Worm (Caenorhabditis elegans) whole organism, L1 larva: ENCODE results near the gene ZK643.5.
"Not testable (repeated sequence)": the region's sequence is repeated elsewhere in the genome, so short reads cannot be mapped to it uniquely, and the experiment has no call there.

Source experiments
- Y116A8C.19 ChIP-seq: sonication (generic microtip); optimal IDR thresholded peaks from 2 replicates; lab custom pipeline; 2016; ENCODE audit warnings: missing compliant biosample characterization, missing genetic modification characterization, borderline replicate concordance
- aha-1 ChIP-seq: fragments of 150-350 bp; optimal IDR thresholded peaks from 2 replicates; lab custom pipeline; 2014; ENCODE audit warnings: missing biosample characterization, missing genetic modification characterization
- ama-1 ChIP-seq: fragments of 150-350 bp; optimal IDR thresholded peaks from 2 replicates; lab custom pipeline; 2014
- ceh-8 ChIP-seq: fragments of 200-800 bp; sonication (Bioruptor generic); optimal IDR thresholded peaks from 2 replicates; lab custom pipeline; 2018; ENCODE audit warnings: mild to moderate bottlenecking, missing genetic modification characterization, moderate library complexity, missing compliant biosample characterization
- ceh-82 ChIP-seq, 3 experiments: fragments of 150-350 bp in 1 of 3; sonication (generic microtip) in 2 of 3; optimal IDR thresholded peaks; 2 replicates each; lab custom pipeline; 2014 to 2017; ENCODE audit warnings: missing biosample characterization in 3 of 3, missing genetic modification characterization in 3 of 3
- ceh-88 ChIP-seq: fragments of 200-800 bp; sonication (Bioruptor generic); IDR thresholded peaks from 2 replicates; pipeline ENCODE4 v1.3.6; 2022; ENCODE audit warnings: missing genetic modification characterization, missing compliant biosample characterization
- ceh-90 ChIP-seq: sonication (generic microtip); optimal IDR thresholded peaks from 2 replicates; lab custom pipeline; 2016; ENCODE audit warnings: missing genetic modification characterization, missing compliant biosample characterization
- dsc-1 ChIP-seq: sonication (generic microtip); optimal IDR thresholded peaks from 2 replicates; lab custom pipeline; 2016; ENCODE audit warnings: mild to moderate bottlenecking, missing genetic modification characterization, missing compliant biosample characterization
- egl-13 ChIP-seq: sonication (generic microtip); optimal IDR thresholded peaks from 2 replicates; lab custom pipeline; 2016; ENCODE audit warnings: missing genotype, missing genetic modification reagents, missing genetic modification characterization, missing compliant biosample characterization
- elt-2 ChIP-seq: sonication (generic microtip); optimal IDR thresholded peaks from 2 replicates; lab custom pipeline; 2016; ENCODE audit warnings: missing genetic modification characterization, mild to moderate bottlenecking, inconsistent platforms, missing compliant biosample characterization, missing genetic modification reagents
- fkh-8 ChIP-seq: sonication (generic microtip); optimal IDR thresholded peaks from 2 replicates; lab custom pipeline; 2016; ENCODE audit warnings: mild to moderate bottlenecking, missing genetic modification characterization, missing compliant biosample characterization
- grh-1 ChIP-seq: fragments of 200-800 bp; sonication (Bioruptor generic); IDR thresholded peaks from 2 replicates; pipeline ENCODE4 v1.3.6; 2022; ENCODE audit warnings: missing genetic modification reagents, missing genetic modification characterization, missing compliant biosample characterization
- irx-1 ChIP-seq: sonication (generic microtip); optimal IDR thresholded peaks from 2 replicates; lab custom pipeline; 2016; ENCODE audit warnings: missing genetic modification characterization, missing compliant biosample characterization
- isw-1 ChIP-seq: fragments of 200-800 bp; sonication (Bioruptor generic); IDR thresholded peaks from 2 replicates; pipeline ENCODE4 v1.3.6; 2022; ENCODE audit warnings: missing genetic modification characterization, missing compliant biosample characterization
- lin-13 ChIP-seq: fragments of 150-350 bp; optimal IDR thresholded peaks from 2 replicates; lab custom pipeline; 2014; ENCODE audit warnings: missing biosample characterization, missing genetic modification reagents, missing genetic modification characterization
- lin-14 ChIP-seq: fragments of 200-800 bp; sonication (Bioruptor generic); optimal IDR thresholded peaks from 2 replicates; lab custom pipeline; 2018; ENCODE audit warnings: mild to moderate bottlenecking, missing genetic modification characterization, moderate library complexity, missing compliant biosample characterization
- lin-39 ChIP-seq: fragments of 150-350 bp; optimal IDR thresholded peaks from 2 replicates; lab custom pipeline; 2014; ENCODE audit warnings: missing biosample characterization, missing genetic modification reagents, missing genetic modification characterization
- lsy-2 ChIP-seq, 2 experiments: fragments of 150-350 bp; optimal IDR thresholded peaks; 2 replicates each; lab custom pipeline; 2014; ENCODE audit warnings: missing biosample characterization in 2 of 2, missing genetic modification characterization in 2 of 2
- mab-9 ChIP-seq: fragments of 200-800 bp; sonication (Bioruptor generic); IDR thresholded peaks from 2 replicates; pipeline ENCODE4 v1.3.6; 2022; ENCODE audit warnings: missing genetic modification reagents, missing genetic modification characterization, missing compliant biosample characterization
- mef-2 ChIP-seq: fragments of 150-350 bp; optimal IDR thresholded peaks from 2 replicates; lab custom pipeline; 2014; ENCODE audit warnings: missing biosample characterization, missing genetic modification characterization
- nhr-12 ChIP-seq: sonication (generic microtip); optimal IDR thresholded peaks from 2 replicates; lab custom pipeline; 2017; ENCODE audit warnings: missing biosample characterization, missing genetic modification characterization
- nhr-20 ChIP-seq: sonication (generic microtip); optimal IDR thresholded peaks from 2 replicates; lab custom pipeline; 2016; ENCODE audit warnings: mild to moderate bottlenecking, missing genetic modification characterization, missing compliant biosample characterization
- nhr-47 ChIP-seq: sonication (generic microtip); optimal IDR thresholded peaks from 2 replicates; lab custom pipeline; 2016; ENCODE audit warnings: mild to moderate bottlenecking, missing genetic modification characterization, moderate library complexity, missing compliant biosample characterization
- nhr-76 ChIP-seq: sonication (generic microtip); optimal IDR thresholded peaks from 2 replicates; lab custom pipeline; 2017; ENCODE audit warnings: missing biosample characterization, missing genetic modification characterization
- nhr-77 ChIP-seq: fragments of 150-350 bp; optimal IDR thresholded peaks from 2 replicates; lab custom pipeline; 2014; ENCODE audit warnings: missing biosample characterization, missing genetic modification characterization
- nhr-85 ChIP-seq: sonication (generic microtip); peaks from one replicate; lab custom pipeline; 2016; ENCODE audit warnings: missing genetic modification characterization, inconsistent platforms, missing compliant biosample characterization
- nhr-90 ChIP-seq: sonication (generic microtip); optimal IDR thresholded peaks from 2 replicates; lab custom pipeline; 2016; ENCODE audit warnings: mild to moderate bottlenecking, missing genetic modification characterization, missing compliant biosample characterization; ENCODE audit not compliant: poor library complexity
- pag-3 ChIP-seq: sonication (generic microtip); optimal IDR thresholded peaks from 2 replicates; lab custom pipeline; 2017; ENCODE audit warnings: missing genetic modification characterization, mild to moderate bottlenecking, missing compliant biosample characterization, antibody characterized with exemption, borderline replicate concordance; ENCODE audit not compliant: insufficient read depth
- pax-3 ChIP-seq: fragments of 200-800 bp; sonication (Bioruptor generic); optimal IDR thresholded peaks from 2 replicates; lab custom pipeline; 2018; ENCODE audit warnings: mild to moderate bottlenecking, missing genetic modification characterization, moderate library complexity, missing compliant biosample characterization
- skn-1 ChIP-seq: fragments of 150-350 bp; optimal IDR thresholded peaks from 2 replicates; lab custom pipeline; 2014; ENCODE audit warnings: missing biosample characterization, missing genetic modification characterization
- snpc-4 ChIP-seq: fragments of 150-350 bp; optimal IDR thresholded peaks from 2 replicates; lab custom pipeline; 2014; ENCODE audit warnings: missing biosample characterization, missing genetic modification characterization
- sox-4 ChIP-seq: sonication (generic microtip); optimal IDR thresholded peaks from 2 replicates; lab custom pipeline; 2016; ENCODE audit warnings: missing genetic modification characterization, missing compliant biosample characterization
- sptf-1 ChIP-seq: fragments of 150-350 bp; optimal IDR thresholded peaks from 2 replicates; lab custom pipeline; 2014; ENCODE audit warnings: missing biosample characterization, missing genetic modification characterization
- sup-37 ChIP-seq: fragments of 200-800 bp; sonication (Bioruptor generic); optimal IDR thresholded peaks from 2 replicates; lab custom pipeline; 2018; ENCODE audit warnings: mild to moderate bottlenecking, missing genetic modification characterization, missing compliant biosample characterization
- swsn-7 ChIP-seq: sonication (generic microtip); optimal IDR thresholded peaks from 2 replicates; lab custom pipeline; 2016; ENCODE audit warnings: missing genetic modification characterization, missing compliant biosample characterization
- unc-62 ChIP-seq: fragments of 150-350 bp; optimal IDR thresholded peaks from 2 replicates; lab custom pipeline; 2014; ENCODE audit warnings: missing biosample characterization, missing genetic modification reagents, missing genetic modification characterization
- unc-98 ChIP-seq: fragments of 200-800 bp; sonication (Bioruptor generic); IDR thresholded peaks from 2 replicates; pipeline ENCODE4 v1.3.6; 2022; ENCODE audit warnings: missing genetic modification characterization, missing compliant biosample characterization
- vab-15 ChIP-seq: sonication (generic microtip); optimal IDR thresholded peaks from 2 replicates; lab custom pipeline; 2017; ENCODE audit warnings: missing genotype, mild to moderate bottlenecking, missing genetic modification characterization, missing compliant biosample characterization
- zip-4 ChIP-seq: fragments of 200-800 bp; sonication (Bioruptor generic); optimal IDR thresholded peaks from 2 replicates; lab custom pipeline; 2018; ENCODE audit warnings: mild to moderate bottlenecking, missing genetic modification characterization, moderate library complexity, missing compliant biosample characterization

ZK643.5 gene

ce11 chrIII:8989752-8990151, 33.8 kb upstream of the ZK643.5 start, which contains the start of gene R08D7.7:
TSS of gene R08D7.7 (plus strand) at chrIII:8990052.
- TF ChIP-seq vab-15; nhr-20 (tag; lab: Kevin White, UChicago); ceh-90 (tag; lab: Kevin White, UChicago): not testable (repeated sequence)

- TF ChIP-seq unc-62 (GFP tag; lab: Kevin White, UChicago) (no peak), zip-4 (GFP tag; lab: Kevin White, UChicago) (no peak), ceh-82 (tag; optimal IDR thresholded peaks at IDR 0.05; lab: Kevin White, UChicago) (peak in 1 of 3 experiments; percentile 14), mab-9 (no peak), nhr-47 (no peak), lsy-2 (tag; optimal IDR thresholded peaks at IDR 0.05; lab: Kevin White, UChicago) (peak in 1 of 2 experiments; percentile 9), lin-39 (tag; lab: Kevin White, UChicago) (no peak), sptf-1 (tag; lab: Kevin White, UChicago) (no peak), fkh-8 (tag; lab: Kevin White, UChicago) (peak; percentile 39), nhr-12 (tag; lab: Kevin White, UChicago) (no peak), lin-14 (GFP tag; lab: Kevin White, UChicago) (peak; percentile 64), unc-98 (GFP tag; lab: Robert Waterston, UW) (no peak), Y116A8C.19 (tag; lab: Kevin White, UChicago) (no peak), nhr-77 (tag; lab: Kevin White, UChicago) (no peak), nhr-85 (tag; lab: Kevin White, UChicago) (no peak), skn-1 (tag; lab: Kevin White, UChicago) (peak; percentile 2)
These were observed 32.5 kb upstream of the ZK643.5 start for ce11 chrIII:8988544-8988943.

ce11 chrIII:8988061-8988460, 32.1 kb upstream of the ZK643.5 start:
- TF ChIP-seq ceh-88 (GFP tag; lab: Robert Waterston, UW) (no peak), nhr-90 (no peak), elt-2 (tag; lab: Kevin White, UChicago) (no peak), pax-3 (tag; lab: Kevin White, UChicago) (peak; percentile 70), mab-9 (no peak), nhr-77 (tag; lab: Kevin White, UChicago) (no peak), aha-1 (tag; lab: Kevin White, UChicago) (no peak), ceh-82 (tag; optimal IDR thresholded peaks at IDR 0.05; lab: Kevin White, UChicago) (no peak), lin-14 (GFP tag; lab: Kevin White, UChicago) (no peak), sup-37 (GFP tag; lab: Kevin White, UChicago) (no peak), nhr-76 (tag; lab: Kevin White, UChicago) (no peak), isw-1 (GFP tag; lab: Robert Waterston, UW) (no peak), unc-98 (GFP tag; lab: Robert Waterston, UW) (no peak), ceh-8 (GFP tag; lab: Kevin White, UChicago) (no peak), sox-4 (tag; lab: Kevin White, UChicago) (peak; percentile 52), egl-13 (tag; lab: Kevin White, UChicago) (no peak), swsn-7 (tag; lab: Kevin White, UChicago) (no peak), lin-13 (GFP tag; lab: Kevin White, UChicago) (no peak), snpc-4 (tag; lab: Kevin White, UChicago) (no peak), pag-3 (tag; lab: Kevin White, UChicago) (no peak), irx-1 (no peak), dsc-1 (tag; lab: Kevin White, UChicago) (peak; percentile 95), grh-1 (GFP tag; lab: Robert Waterston, UW) (no peak), ama-1 (lab: Kevin White, UChicago) (no peak), nhr-47 (peak; percentile 34), mef-2 (no peak)
